Worm (Caenorhabditis elegans): Measurements from ENCODE around the gene ZK218.4.

ZK218.4 gene

DNA sequence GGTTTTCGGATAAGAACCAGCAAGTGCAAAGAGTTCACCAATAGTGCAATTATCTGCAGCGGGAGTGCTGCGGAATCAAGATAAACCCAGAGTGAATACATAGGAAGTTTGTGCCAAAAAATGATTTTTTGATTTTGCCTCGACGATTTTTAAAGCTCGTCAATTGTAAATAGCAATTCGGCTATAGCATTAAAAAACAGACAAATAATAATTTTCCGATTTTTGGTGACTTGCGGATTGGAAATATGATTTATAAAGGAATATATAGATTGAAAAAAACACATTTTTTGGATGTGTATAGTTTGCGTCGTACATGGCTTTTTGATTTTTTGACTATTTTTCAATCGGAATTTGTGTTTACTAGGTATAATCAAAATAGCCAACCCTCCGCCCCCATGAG, 18.9 kb upstream of the ZK218.4 start, which contains the start of gene srw-20:
TSS of gene srw-20 (minus strand) at position 101 of the 400 bp plus-strand sequence.
- TF ChIP-seq klf-2 (GFP tag; conservative IDR thresholded peaks at IDR 0.05) (no peak), ref-1 (GFP tag; conservative IDR thresholded peaks at IDR 0.05) (no peak), flt-1 (GFP tag; IDR thresholded peaks at IDR 0.05) (no peak), ztf-29 (GFP tag; IDR thresholded peaks at IDR 0.05) (no peak), cog-1 (tag; optimal IDR thresholded peaks at IDR 0.05) (no peak)

- no peak for TF ChIP-seq klf-2 (GFP tag; conservative IDR thresholded peaks at IDR 0.05)
- TF ChIP-seq tab-1 (GFP tag; IDR thresholded peaks at IDR 0.05): no peak
- TF ChIP-seq med-1 (GFP tag; optimal IDR thresholded peaks at IDR 0.05; ENCODE audit: insufficient read depth): no peak
- TF ChIP-seq T22C8.4 (GFP tag; IDR thresholded peaks at IDR 0.05): no peak
- TF ChIP-seq ztf-23 (GFP tag; IDR thresholded peaks at IDR 0.05): no peak
- TF ChIP-seq ztf-29 (GFP tag; IDR thresholded peaks at IDR 0.05): no peak
- no peak for TF ChIP-seq cog-1 (tag; optimal IDR thresholded peaks at IDR 0.05)
- no peak for TF ChIP-seq flt-1 (GFP tag; IDR thresholded peaks at IDR 0.05)
- no peak for TF ChIP-seq ref-1 (GFP tag; conservative IDR thresholded peaks at IDR 0.05)
Observed at ce11 chrV:17082718-17083117, 15.9 kb upstream of the ZK218.4 start, which contains the start of gene T05E12.9. Gene T05E12.9 (minus strand): TSS chrV:17082818.

ce11 chrV:17089342-17089741, 9.3 kb upstream of the ZK218.4 start, which contains the start of gene T05E12.6:
Gene T05E12.6 (minus strand): TSS chrV:17089442.
- TF ChIP-seq ref-1 (GFP tag; conservative IDR thresholded peaks at IDR 0.05) (no peak), flt-1 (GFP tag; IDR thresholded peaks at IDR 0.05) (no peak), T22C8.4 (GFP tag; IDR thresholded peaks at IDR 0.05) (no peak), klf-2 (GFP tag; conservative IDR thresholded peaks at IDR 0.05) (no peak), med-1 (GFP tag; optimal IDR thresholded peaks at IDR 0.05; ENCODE audit: insufficient read depth) (no peak), ztf-23 (GFP tag; IDR thresholded peaks at IDR 0.05) (no peak), cog-1 (tag; optimal IDR thresholded peaks at IDR 0.05) (no peak), ztf-29 (GFP tag; IDR thresholded peaks at IDR 0.05) (no peak), tab-1 (GFP tag; IDR thresholded peaks at IDR 0.05) (no peak)

DNA sequence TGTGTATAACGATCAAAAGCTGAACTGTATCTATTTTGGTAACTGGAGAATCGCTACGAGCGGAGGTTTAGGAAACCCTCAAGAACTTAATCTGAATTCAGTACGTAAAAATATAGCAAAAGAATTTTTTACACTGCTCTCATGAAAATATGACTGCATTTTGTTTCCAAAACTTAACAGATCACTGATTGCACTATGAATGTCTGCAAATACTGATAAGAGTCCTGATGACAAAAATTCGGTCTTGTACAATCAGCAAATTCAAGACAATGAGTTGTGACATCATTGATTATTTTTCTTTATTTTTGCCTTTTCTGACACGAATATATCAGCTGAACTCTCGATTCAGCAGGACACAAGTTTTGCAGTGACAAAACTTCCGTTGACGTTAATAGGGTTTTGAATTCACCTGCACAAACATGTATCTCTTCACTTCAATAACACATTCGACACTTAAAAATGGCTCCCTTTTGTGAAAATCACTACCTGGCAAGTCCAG, 8.7 kb upstream of the ZK218.4 start, which contains the start of gene srh-237:
TSS of gene srh-237 (plus strand) at position 449 of the 499 bp plus-strand sequence.
- TF ChIP-seq ztf-29 (GFP tag; IDR thresholded peaks at IDR 0.05) (no peak), klf-2 (GFP tag; conservative IDR thresholded peaks at IDR 0.05) (no peak), ref-1 (GFP tag; conservative IDR thresholded peaks at IDR 0.05) (no peak), T22C8.4 (GFP tag; IDR thresholded peaks at IDR 0.05) (no peak), ztf-23 (GFP tag; IDR thresholded peaks at IDR 0.05) (no peak), flt-1 (GFP tag; IDR thresholded peaks at IDR 0.05) (no peak), med-1 (GFP tag; optimal IDR thresholded peaks at IDR 0.05; ENCODE audit: insufficient read depth) (no peak), cog-1 (tag; optimal IDR thresholded peaks at IDR 0.05) (no peak), tab-1 (GFP tag; IDR thresholded peaks at IDR 0.05) (no peak)

- TF ChIP-seq ztf-29 (GFP tag; IDR thresholded peaks at IDR 0.05) (no peak), flt-1 (GFP tag; IDR thresholded peaks at IDR 0.05) (no peak), med-1 (GFP tag; optimal IDR thresholded peaks at IDR 0.05; ENCODE audit: insufficient read depth) (no peak), T22C8.4 (GFP tag; IDR thresholded peaks at IDR 0.05) (no peak), ztf-23 (GFP tag; IDR thresholded peaks at IDR 0.05) (no peak), cog-1 (tag; optimal IDR thresholded peaks at IDR 0.05) (no peak), tab-1 (GFP tag; IDR thresholded peaks at IDR 0.05) (no peak), ref-1 (GFP tag; conservative IDR thresholded peaks at IDR 0.05) (no peak), klf-2 (GFP tag; conservative IDR thresholded peaks at IDR 0.05) (no peak)
Observed at ce11 chrV:17092262-17092661, 6.4 kb upstream of the ZK218.4 start, which contains the start of gene ZK218.1. Gene ZK218.1 (plus strand): TSS chrV:17092562.

DNA sequence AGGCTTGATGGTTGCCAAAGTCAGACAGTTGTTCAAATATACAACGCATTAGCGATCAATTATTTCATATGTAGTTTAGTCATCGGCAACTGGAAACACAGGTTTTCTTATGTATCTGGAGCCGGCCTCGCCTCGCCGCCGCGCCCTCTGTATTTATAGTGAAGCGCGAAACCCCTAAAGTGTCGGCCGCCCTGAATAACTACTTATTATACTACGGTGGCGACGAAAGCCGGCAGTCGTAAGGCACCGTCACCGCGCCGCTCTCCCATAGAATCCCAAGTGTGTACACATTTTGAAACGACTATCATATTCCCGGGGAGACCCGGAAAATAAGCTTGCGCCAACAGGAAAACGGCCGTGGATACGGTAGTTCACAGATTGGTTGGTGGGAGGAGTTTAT, 4.1 kb upstream of the ZK218.4 start:
- TF ChIP-seq T22C8.4 (GFP tag; IDR thresholded peaks at IDR 0.05): no peak

DNA sequence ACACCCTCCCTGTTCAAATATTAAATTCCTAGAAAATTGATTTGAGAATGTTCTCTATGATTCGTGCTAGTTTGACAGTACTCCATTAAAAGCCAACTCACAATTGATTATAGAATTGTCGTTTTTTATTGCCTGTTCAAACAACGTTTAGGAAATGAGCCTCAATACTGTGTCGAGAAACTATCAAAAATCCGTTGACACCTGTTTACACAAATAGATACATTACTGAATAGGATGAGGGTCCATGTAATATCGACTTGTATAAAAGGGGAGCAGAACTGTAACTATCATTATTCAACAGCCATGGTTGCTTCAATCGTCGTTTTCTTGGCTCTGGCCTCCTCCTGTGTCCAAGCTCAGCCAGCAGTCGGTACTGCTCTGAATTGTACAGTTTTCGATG, 2.2 kb downstream of the ZK218.4 start, which contains the start of gene ZK218.5:
TSS of gene ZK218.5 (plus strand) at position 301 of the 400 bp plus-strand sequence.
- TF ChIP-seq cog-1 (tag; optimal IDR thresholded peaks at IDR 0.05) (no peak), ztf-29 (GFP tag; IDR thresholded peaks at IDR 0.05) (no peak), flt-1 (GFP tag; IDR thresholded peaks at IDR 0.05) (no peak), ztf-23 (GFP tag; IDR thresholded peaks at IDR 0.05) (no peak), med-1 (GFP tag; optimal IDR thresholded peaks at IDR 0.05; ENCODE audit: insufficient read depth) (no peak), ref-1 (GFP tag; conservative IDR thresholded peaks at IDR 0.05) (no peak), T22C8.4 (GFP tag; IDR thresholded peaks at IDR 0.05) (no peak), tab-1 (GFP tag; IDR thresholded peaks at IDR 0.05) (no peak), klf-2 (GFP tag; conservative IDR thresholded peaks at IDR 0.05) (no peak)

DNA sequence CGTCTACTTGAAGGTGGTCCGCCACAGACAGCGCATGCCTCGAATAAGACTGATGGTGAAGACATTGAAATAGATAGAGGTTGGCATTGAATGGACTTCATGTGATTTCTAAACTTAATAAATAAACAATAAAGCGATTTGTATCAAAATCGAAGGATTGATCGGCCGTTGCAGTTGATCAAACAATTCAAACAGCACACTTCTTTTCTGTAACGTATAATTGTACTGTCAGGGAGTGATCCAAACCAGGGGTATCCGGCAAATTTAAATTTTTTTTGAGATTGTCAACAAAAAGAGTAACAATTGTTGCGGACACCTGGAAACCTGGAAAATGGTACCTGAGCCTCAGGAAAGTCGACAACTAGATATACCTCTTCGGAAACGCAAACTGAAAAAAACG, 5.9 kb downstream of the ZK218.4 start, which contains the start of gene nhr-248:
TSS of gene nhr-248 (minus strand) at position 101 of the 400 bp plus-strand sequence.
- no peak for TF ChIP-seq cog-1 (tag; optimal IDR thresholded peaks at IDR 0.05)

DNA sequence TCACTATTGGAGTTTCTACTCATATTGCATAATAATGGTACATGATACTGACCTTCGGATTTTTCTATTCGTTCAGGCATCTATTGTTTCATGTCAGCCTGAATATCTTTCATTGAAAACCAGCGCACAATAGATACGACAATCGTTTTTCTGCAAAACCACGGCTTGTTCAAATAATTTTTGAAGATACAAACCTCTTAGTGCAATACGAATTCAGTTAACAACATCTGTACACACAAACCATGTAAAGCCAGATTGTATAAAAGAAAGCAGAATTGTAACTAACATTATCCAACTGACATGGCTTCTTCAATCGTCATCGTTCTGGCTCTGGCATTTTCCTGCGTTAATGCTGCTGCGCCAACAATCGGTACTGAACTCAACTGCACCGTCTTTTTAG, 6.8 kb downstream of the ZK218.4 start, which contains the start of gene ZK218.7:
TSS of gene ZK218.7 (plus strand) at position 301 of the 400 bp plus-strand sequence.
- no peak for TF ChIP-seq med-1 (GFP tag; optimal IDR thresholded peaks at IDR 0.05; ENCODE audit: insufficient read depth)
- no peak for TF ChIP-seq ztf-23 (GFP tag; IDR thresholded peaks at IDR 0.05)
- TF ChIP-seq klf-2 (GFP tag; conservative IDR thresholded peaks at IDR 0.05): no peak
- no peak for TF ChIP-seq tab-1 (GFP tag; IDR thresholded peaks at IDR 0.05)
- no peak for TF ChIP-seq T22C8.4 (GFP tag; IDR thresholded peaks at IDR 0.05)
- TF ChIP-seq cog-1 (tag; optimal IDR thresholded peaks at IDR 0.05): no peak
- TF ChIP-seq ref-1 (GFP tag; conservative IDR thresholded peaks at IDR 0.05): no peak
- no peak for TF ChIP-seq ztf-29 (GFP tag; IDR thresholded peaks at IDR 0.05)

ce11 chrV:17108310-17108709, 9.7 kb downstream of the ZK218.4 start, which contains the start of gene ZK218.11:
Gene ZK218.11 (minus strand): TSS chrV:17108410.
- no peak for TF ChIP-seq flt-1 (GFP tag; IDR thresholded peaks at IDR 0.05)
- TF ChIP-seq T22C8.4 (GFP tag; IDR thresholded peaks at IDR 0.05): no peak
- no peak for TF ChIP-seq ztf-29 (GFP tag; IDR thresholded peaks at IDR 0.05)
- TF ChIP-seq tab-1 (GFP tag; IDR thresholded peaks at IDR 0.05): no peak
- no peak for TF ChIP-seq ref-1 (GFP tag; conservative IDR thresholded peaks at IDR 0.05)
- no peak for TF ChIP-seq ztf-23 (GFP tag; IDR thresholded peaks at IDR 0.05)
- no peak for TF ChIP-seq cog-1 (tag; optimal IDR thresholded peaks at IDR 0.05)
- no peak for TF ChIP-seq med-1 (GFP tag; optimal IDR thresholded peaks at IDR 0.05; ENCODE audit: insufficient read depth)

Data from whole organism, midembryonic.